Worm (Caenorhabditis elegans) whole organism, early embryonic: Measurements from ENCODE around the gene cyp-35A5.

ENCODE experiments used
- B0310.2 ChIP-seq: sonication (generic microtip); optimal IDR thresholded peaks from 2 replicates; lab custom pipeline; 2016; ENCODE audit warnings: mild to moderate bottlenecking, missing genetic modification characterization, missing compliant biosample characterization
- aly-1 ChIP-seq: sonication (generic microtip); optimal IDR thresholded peaks from 2 replicates; lab custom pipeline; 2016; ENCODE audit warnings: missing genetic modification characterization, missing compliant biosample characterization
- ama-1 ChIP-seq: fragments of 150-350 bp; optimal IDR thresholded peaks from 2 replicates; lab custom pipeline; 2014
- ceh-13 ChIP-seq: fragments of 200-800 bp; sonication (Bioruptor generic); optimal IDR thresholded peaks from 2 replicates; lab custom pipeline; 2018; ENCODE audit warnings: mild to moderate bottlenecking, missing genetic modification characterization, missing compliant biosample characterization
- flt-1 ChIP-seq: fragments of 200-800 bp; sonication (Bioruptor generic); IDR thresholded peaks from 2 replicates; pipeline ENCODE4 v1.3.6; 2022; ENCODE audit warnings: missing genetic modification characterization, missing compliant biosample characterization
- hmg-4 ChIP-seq: fragments of 200-800 bp; sonication (Bioruptor generic); optimal IDR thresholded peaks from 2 replicates; lab custom pipeline; 2018; ENCODE audit warnings: mild to moderate bottlenecking, missing genetic modification characterization, missing compliant biosample characterization
- scrt-1 ChIP-seq: fragments of 200-800 bp; sonication (Bioruptor generic); IDR thresholded peaks from 2 replicates; pipeline ENCODE4 v1.3.6; 2022; ENCODE audit warnings: missing genetic modification characterization, missing compliant biosample characterization

- TF ChIP-seq scrt-1 (no peak), hmg-4 (GFP tag; lab: Kevin White, UChicago) (no peak), B0310.2 (tag; lab: Kevin White, UChicago) (no peak), ama-1 (lab: Kevin White, UChicago) (no peak), aly-1 (no peak), flt-1 (GFP tag; lab: Robert Waterston, UW) (no peak), ceh-13 (no peak)
Measured at ce11 chrV:3963715-3964114, 27.6 kb downstream of the cyp-35A5 start, which contains the start of gene cyp-34A7.
